Worm (Caenorhabditis elegans): ENCODE measurements around the gene K09H11.4.

K09H11.4 gene

ce11 chrV:5730783-5731182 lies 4.4 kb upstream of the K09H11.4 start, which contains the start of gene K09H11.15:
Gene K09H11.15 (minus strand): TSS chrV:5730883.
- no peak for TF ChIP-seq sox-4 (tag; optimal IDR thresholded peaks at IDR 0.05)
- TF ChIP-seq ceh-45 (GFP tag; IDR thresholded peaks at IDR 0.05) = no peak
- no peak for TF ChIP-seq hlh-6 (tag; optimal IDR thresholded peaks at IDR 0.05)
- no peak for TF ChIP-seq nfya-1 (tag; optimal IDR thresholded peaks at IDR 0.05)
- TF ChIP-seq ceh-30 (tag; optimal IDR thresholded peaks at IDR 0.05) = no peak
- TF ChIP-seq Y22D7AL.16 (tag; optimal IDR thresholded peaks at IDR 0.05) = no peak
- no peak for TF ChIP-seq elt-2 (tag; optimal IDR thresholded peaks at IDR 0.05)
- no peak for TF ChIP-seq F13H6.1 (tag; optimal IDR thresholded peaks at IDR 0.05)
- TF ChIP-seq tbx-2 (tag; optimal IDR thresholded peaks at IDR 0.05) = no peak
- TF ChIP-seq unc-55 (GFP tag; optimal IDR thresholded peaks at IDR 0.05) = no peak

- TF ChIP-seq K09A11.1 (tag; optimal IDR thresholded peaks at IDR 0.05; ENCODE audit: insufficient read depth) (no peak), Y22D7AL.16 (tag; optimal IDR thresholded peaks at IDR 0.05) (no peak), eyg-1 (tag; optimal IDR thresholded peaks at IDR 0.05) (no peak), K02D7.2 (tag; optimal IDR thresholded peaks at IDR 0.05) (no peak), dve-1 (tag; optimal IDR thresholded peaks at IDR 0.05) (no peak), T23F11.4 (GFP tag; optimal IDR thresholded peaks at IDR 0.05) (no peak), ama-1 (optimal IDR thresholded peaks at IDR 0.05) (no peak), ttx-3 (tag; optimal IDR thresholded peaks at IDR 0.05) (no peak), che-1 (tag; optimal IDR thresholded peaks at IDR 0.05) (no peak), sdc-2 (tag; optimal IDR thresholded peaks at IDR 0.05) (no peak)
Observed at ce11 chrV:5724395-5724794, 2.0 kb downstream of the K09H11.4 start.

ce11 chrV:5722093-5722492 lies 4.3 kb downstream of the K09H11.4 start:
- TF ChIP-seq ceh-22 (tag; optimal IDR thresholded peaks at IDR 0.05) = no peak
- TF ChIP-seq ceh-2 (tag; optimal IDR thresholded peaks at IDR 0.05) = no peak
- TF ChIP-seq ttx-3 (tag; optimal IDR thresholded peaks at IDR 0.05) = no peak
- TF ChIP-seq hlh-30 (tag; optimal IDR thresholded peaks at IDR 0.05; ENCODE audit: insufficient read depth) = no peak
- TF ChIP-seq pros-1 (tag; optimal IDR thresholded peaks at IDR 0.05) = no peak
- no peak for TF ChIP-seq odd-2 (tag; optimal IDR thresholded peaks at IDR 0.05)
- TF ChIP-seq ceh-9 (tag; optimal IDR thresholded peaks at IDR 0.05) = no peak
- no peak for TF ChIP-seq ceh-14 (tag; optimal IDR thresholded peaks at IDR 0.05)
- no peak for TF ChIP-seq elt-4 (tag; optimal IDR thresholded peaks at IDR 0.05)
- no peak for TF ChIP-seq ama-1 (optimal IDR thresholded peaks at IDR 0.05)
- no peak for TF ChIP-seq ceh-18 (tag; optimal IDR thresholded peaks at IDR 0.05)
- no peak for TF ChIP-seq K02D7.2 (tag; optimal IDR thresholded peaks at IDR 0.05)
- TF ChIP-seq lin-11 (tag; optimal IDR thresholded peaks at IDR 0.05) = no peak
- TF ChIP-seq pha-2 (tag; optimal IDR thresholded peaks at IDR 0.05) = no peak
- TF ChIP-seq hlh-8 (tag; optimal IDR thresholded peaks at IDR 0.05) = no peak
- no peak for TF ChIP-seq pat-9 (tag; optimal IDR thresholded peaks at IDR 0.05)
- TF ChIP-seq pqm-1 (tag; optimal IDR thresholded peaks at IDR 0.05) = no peak
- TF ChIP-seq dmd-4 (tag; optimal IDR thresholded peaks at IDR 0.05; ENCODE audit: borderline replicate concordance) = no peak

- TF ChIP-seq ref-2 (tag; optimal IDR thresholded peaks at IDR 0.05) (no peak), Y22D7AL.16 (tag; optimal IDR thresholded peaks at IDR 0.05) (no peak), gmeb-2 (tag; optimal IDR thresholded peaks at IDR 0.05) (no peak), ets-4 (tag; optimal IDR thresholded peaks at IDR 0.05) (no peak), dve-1 (tag; optimal IDR thresholded peaks at IDR 0.05) (no peak), ama-1 (optimal IDR thresholded peaks at IDR 0.05) (no peak), mec-3 (tag; optimal IDR thresholded peaks at IDR 0.05; ENCODE audit: borderline replicate concordance) (no peak), dmd-4 (tag; optimal IDR thresholded peaks at IDR 0.05; ENCODE audit: borderline replicate concordance) (no peak), pag-3 (tag; optimal IDR thresholded peaks at IDR 0.05; ENCODE audit: borderline replicate concordance) (no peak), ceh-34 (tag; optimal IDR thresholded peaks at IDR 0.05) (no peak)
Observed at ce11 chrV:5717237-5717935, 9.0 kb downstream of the K09H11.4 start, which contains the start of gene rga-3. Gene rga-3 (plus strand): TSS chrV:5717885.

All from whole organism, late embryonic.